Fruit fly (Drosophila melanogaster) whole organism, embryonic: ENCODE results near the gene CG31463.
A peak's percentile ranks its signal among the peaks of the same experiment; 100 is the strongest.

Experiments used
- Atf-2 ChIP-seq: fragments of 200-800 bp; sonication (Bioruptor generic); optimal IDR thresholded peaks from 2 replicates; lab custom pipeline; 2016; ENCODE audit warnings: missing biosample characterization, missing genetic modification characterization
- Atf3 ChIP-seq: fragments of 200-800 bp; sonication (Bioruptor generic); optimal IDR thresholded peaks from 3 replicates; lab custom pipeline; 2016; ENCODE audit warnings: missing biosample characterization, missing genetic modification characterization
- B-H2 ChIP-seq: fragments of 200-800 bp; sonication (Bioruptor generic); optimal IDR thresholded peaks from 2 replicates; lab custom pipeline; 2018; ENCODE audit warnings: missing biosample characterization, mild to moderate bottlenecking, missing genetic modification characterization
- BEAF-32 ChIP-seq: fragments of 200-800 bp; sonication (Bioruptor generic); optimal IDR thresholded peaks from 3 replicates; lab custom pipeline; 2017; ENCODE audit warnings: missing biosample characterization, missing genetic modification characterization, mild to moderate bottlenecking, moderate library complexity, missing genetic modification reagents
- CG10959 ChIP-seq: fragments of 200-800 bp; sonication (Bioruptor generic); IDR thresholded peaks from 2 replicates; pipeline ENCODE4 v1.3.6; 2022; ENCODE audit warnings: missing biosample characterization, missing genetic modification characterization
- CG10979 ChIP-seq: fragments of 200-800 bp; sonication (Bioruptor generic); optimal IDR thresholded peaks from 2 replicates; lab custom pipeline; 2018; ENCODE audit warnings: missing biosample characterization, mild to moderate bottlenecking, missing genetic modification characterization, moderate library complexity
- CG11695 ChIP-seq: fragments of 200-800 bp; sonication (Bioruptor generic); IDR thresholded peaks from 3 replicates; pipeline ENCODE4 v1.3.6; 2022; ENCODE audit warnings: missing biosample characterization, missing genetic modification characterization
- CG12659 ChIP-seq: fragments of 200-800 bp; sonication (Bioruptor generic); optimal IDR thresholded peaks from 3 replicates; lab custom pipeline; 2017; ENCODE audit warnings: mild to moderate bottlenecking, missing biosample characterization, missing genetic modification reagents, missing genetic modification characterization
- CG13894 ChIP-seq: fragments of 200-800 bp; sonication (Bioruptor generic); optimal IDR thresholded peaks from 3 replicates; lab custom pipeline; 2018; ENCODE audit warnings: missing biosample characterization, mild to moderate bottlenecking, missing genetic modification characterization, moderate library complexity
- CG15269 ChIP-seq: fragments of 200-800 bp; sonication (Bioruptor generic); optimal IDR thresholded peaks from 2 replicates; lab custom pipeline; 2018; ENCODE audit warnings: missing biosample characterization, mild to moderate bottlenecking, missing genetic modification characterization, moderate library complexity
- CG1647 ChIP-seq: fragments of 200-800 bp; sonication (Bioruptor generic); optimal IDR thresholded peaks from 3 replicates; lab custom pipeline; 2016; ENCODE audit warnings: missing biosample characterization, missing genetic modification characterization
- CG18011 ChIP-seq: fragments of 200-800 bp; sonication (Bioruptor generic); optimal IDR thresholded peaks from 2 replicates; lab custom pipeline; 2017; ENCODE audit warnings: missing biosample characterization, missing genetic modification characterization, mild to moderate bottlenecking, moderate library complexity, missing genotype
- CG18619 ChIP-seq: fragments of 200-800 bp; sonication (Bioruptor generic); optimal IDR thresholded peaks from 3 replicates; lab custom pipeline; 2017; ENCODE audit warnings: missing biosample characterization, mild to moderate bottlenecking, missing genetic modification characterization
- CG2202 ChIP-seq: fragments of 200-800 bp; sonication (Bioruptor generic); optimal IDR thresholded peaks from 2 replicates; lab custom pipeline; 2018; ENCODE audit warnings: missing biosample characterization, mild to moderate bottlenecking, missing genetic modification characterization
- CG30403 ChIP-seq: fragments of 200-800 bp; sonication (Bioruptor generic); optimal IDR thresholded peaks from 3 replicates; lab custom pipeline; 2016; ENCODE audit warnings: missing biosample characterization, missing genetic modification characterization
- CG4282 ChIP-seq: fragments of 200-800 bp; sonication (Bioruptor generic); optimal IDR thresholded peaks from 2 replicates; lab custom pipeline; 2016; ENCODE audit warnings: missing biosample characterization, missing genetic modification characterization
- CG43689 ChIP-seq: fragments of 200-800 bp; sonication (Bioruptor generic); IDR thresholded peaks from 2 replicates; pipeline ENCODE4 v1.3.6; 2022; ENCODE audit warnings: missing biosample characterization, missing genetic modification characterization
- CG4820 ChIP-seq: fragments of 200-800 bp; sonication (Bioruptor generic); optimal IDR thresholded peaks from 3 replicates; lab custom pipeline; 2016; ENCODE audit warnings: missing biosample characterization, missing genetic modification characterization
- CG6272 ChIP-seq: fragments of 200-800 bp; sonication (Bioruptor generic); IDR thresholded peaks from 2 replicates; pipeline ENCODE4 v1.3.6; 2022; ENCODE audit warnings: missing biosample characterization, missing genetic modification characterization
- CG6689 ChIP-seq: fragments of 200-800 bp; sonication (Bioruptor generic); IDR thresholded peaks from 2 replicates; pipeline ENCODE4 v1.3.6; 2022; ENCODE audit warnings: missing biosample characterization, missing genetic modification characterization
- CG9437 ChIP-seq: fragments of 200-800 bp; sonication (Bioruptor generic); optimal IDR thresholded peaks from 2 replicates; lab custom pipeline; 2018; ENCODE audit warnings: missing biosample characterization, mild to moderate bottlenecking, missing genetic modification characterization
- CG9932 ChIP-seq: fragments of 200-800 bp; sonication (Bioruptor generic); IDR thresholded peaks from 2 replicates; pipeline ENCODE4 v1.3.6; 2022; ENCODE audit warnings: missing biosample characterization, missing genetic modification characterization
- Deaf1 ChIP-seq: fragments of 200-800 bp; optimal IDR thresholded peaks from 3 replicates; lab custom pipeline; 2019; ENCODE audit warnings: missing biosample characterization, mild to moderate bottlenecking, missing genetic modification characterization, moderate library complexity
- Dref ChIP-seq: fragments of 200-800 bp; sonication (Bioruptor generic); IDR thresholded peaks from 2 replicates; pipeline ENCODE4 v1.3.6; 2022; ENCODE audit warnings: missing biosample characterization, missing genetic modification characterization
- E2f2 ChIP-seq: fragments of 200-800 bp; sonication (Bioruptor generic); IDR thresholded peaks from 2 replicates; pipeline ENCODE4 v1.3.6; 2022; ENCODE audit warnings: missing biosample characterization, missing genetic modification characterization
- H15 ChIP-seq: fragments of 200-800 bp; sonication (Bioruptor generic); IDR thresholded peaks from 3 replicates; pipeline ENCODE4 v1.3.6; 2022; ENCODE audit warnings: missing biosample characterization, missing genetic modification characterization
- HHEX ChIP-seq: fragments of 200-800 bp; sonication (Bioruptor generic); optimal IDR thresholded peaks from 3 replicates; lab custom pipeline; 2017; ENCODE audit warnings: missing biosample characterization, mild to moderate bottlenecking, missing genetic modification characterization, missing genetic modification reagents
- HLHmδ ChIP-seq: fragments of 200-800 bp; sonication (Bioruptor generic); optimal IDR thresholded peaks from 2 replicates; lab custom pipeline; 2018; ENCODE audit warnings: missing biosample characterization, mild to moderate bottlenecking, missing genetic modification characterization, moderate library complexity
- Poxn ChIP-seq: fragments of 200-800 bp; sonication (Bioruptor generic); IDR thresholded peaks from 2 replicates; pipeline ENCODE4 v1.3.6; 2022; ENCODE audit warnings: missing biosample characterization, missing genetic modification characterization
- ab ChIP-seq: fragments of 200-800 bp; sonication (Bioruptor generic); optimal IDR thresholded peaks from 2 replicates; lab custom pipeline; 2016; ENCODE audit warnings: missing biosample characterization, missing genetic modification characterization
- abd-A ChIP-seq: fragments of 200-800 bp; sonication (Bioruptor generic); optimal IDR thresholded peaks from 3 replicates; lab custom pipeline; 2019; ENCODE audit warnings: missing biosample characterization, mild to moderate bottlenecking, missing genetic modification characterization, moderate library complexity
- chm ChIP-seq: fragments of 200-800 bp; sonication (Bioruptor generic); IDR thresholded peaks from 2 replicates; pipeline ENCODE4 v1.3.6; 2022; ENCODE audit warnings: missing biosample characterization, missing genetic modification characterization
- dan ChIP-seq: fragments of 200-800 bp; sonication (Bioruptor generic); IDR thresholded peaks from 2 replicates; pipeline ENCODE4 v1.3.6; 2022; ENCODE audit warnings: missing biosample characterization, missing genetic modification characterization
- eyg ChIP-seq: fragments of 200-800 bp; sonication (Bioruptor generic); optimal IDR thresholded peaks from 3 replicates; lab custom pipeline; 2016; ENCODE audit warnings: missing biosample characterization, missing genetic modification characterization
- fd64A ChIP-seq: fragments of 200-800 bp; sonication (Bioruptor generic); optimal IDR thresholded peaks from 3 replicates; lab custom pipeline; 2018; ENCODE audit warnings: missing biosample characterization, mild to moderate bottlenecking, missing genetic modification characterization
- gro ChIP-seq: fragments of 200-800 bp; sonication (Bioruptor generic); optimal IDR thresholded peaks from 2 replicates; lab custom pipeline; 2016; ENCODE audit warnings: missing biosample characterization, missing genetic modification characterization
- hbn ChIP-seq: fragments of 200-800 bp; sonication (Bioruptor generic); IDR thresholded peaks from 2 replicates; pipeline ENCODE4 v1.3.6; 2022; ENCODE audit warnings: missing biosample characterization, missing genetic modification characterization; ENCODE audit not compliant: partially characterized antibody
- insv ChIP-seq, 2 experiments: fragments of 200-800 bp; sonication (Bioruptor generic); optimal IDR thresholded peaks; 3 replicates each; lab custom pipeline; 2016 to 2018; ENCODE audit warnings: missing biosample characterization in 2 of 2, missing genetic modification characterization in 2 of 2
- mirr ChIP-seq: fragments of 200-800 bp; sonication (Bioruptor generic); optimal IDR thresholded peaks from 3 replicates; lab custom pipeline; 2018; ENCODE audit warnings: missing biosample characterization, mild to moderate bottlenecking, missing genetic modification characterization
- nom ChIP-seq: fragments of 200-800 bp; sonication (Bioruptor generic); optimal IDR thresholded peaks from 2 replicates; lab custom pipeline; 2017; ENCODE audit warnings: missing biosample characterization, missing genetic modification characterization, mild to moderate bottlenecking, moderate library complexity, missing genetic modification reagents
- odd ChIP-seq: fragments of 200-800 bp; sonication (Bioruptor generic); optimal IDR thresholded peaks from 2 replicates; lab custom pipeline; 2017; ENCODE audit warnings: missing biosample characterization, mild to moderate bottlenecking, missing genetic modification characterization
- org-1 ChIP-seq: fragments of 200-800 bp; sonication (Bioruptor generic); optimal IDR thresholded peaks from 2 replicates; lab custom pipeline; 2017; ENCODE audit warnings: missing biosample characterization, missing genetic modification characterization
- pros ChIP-seq: fragments of 200-800 bp; sonication (Bioruptor generic); optimal IDR thresholded peaks from 3 replicates; lab custom pipeline; 2019; ENCODE audit warnings: missing biosample characterization, mild to moderate bottlenecking, missing genetic modification characterization, moderate library complexity
- pzg ChIP-seq: fragments of 200-800 bp; sonication (Bioruptor generic); optimal IDR thresholded peaks from 3 replicates; lab custom pipeline; 2018; ENCODE audit warnings: missing biosample characterization, mild to moderate bottlenecking, missing genetic modification characterization, moderate library complexity
- stc ChIP-seq: fragments of 200-800 bp; sonication (Bioruptor generic); IDR thresholded peaks from 2 replicates; pipeline ENCODE4 v1.3.6; 2022; ENCODE audit warnings: missing biosample characterization, missing genetic modification characterization
- tgo ChIP-seq: fragments of 200-800 bp; sonication (Bioruptor generic); IDR thresholded peaks from 3 replicates; pipeline ENCODE4 v1.3.6; 2022; ENCODE audit warnings: missing biosample characterization, missing genetic modification characterization
- trh ChIP-seq: fragments of 200-800 bp; sonication (Bioruptor generic); optimal IDR thresholded peaks from 2 replicates; lab custom pipeline; 2016; ENCODE audit warnings: missing biosample characterization, missing genetic modification characterization
- twi ChIP-seq: fragments of 200-800 bp; optimal IDR thresholded peaks from 2 replicates; lab custom pipeline; 2019; ENCODE audit warnings: missing biosample characterization, mild to moderate bottlenecking, missing genetic modification characterization, moderate library complexity
- wdn ChIP-seq: fragments of 200-800 bp; sonication (Bioruptor generic); IDR thresholded peaks from 2 replicates; pipeline ENCODE4 v1.3.6; 2022; ENCODE audit warnings: missing biosample characterization, missing genetic modification characterization
- z ChIP-seq: fragments of 200-800 bp; sonication (Bioruptor generic); IDR thresholded peaks from 3 replicates; pipeline ENCODE4 v1.3.6; 2022; ENCODE audit warnings: missing biosample characterization, missing genetic modification characterization
- zen2 ChIP-seq: fragments of 200-800 bp; sonication (Bioruptor generic); IDR thresholded peaks from 3 replicates; pipeline ENCODE4 v1.3.6; 2022; ENCODE audit warnings: missing biosample characterization, missing genetic modification characterization; ENCODE audit not compliant: partially characterized antibody

The CG31463 gene

dm6 chr3R:8243720-8244119 lies 48.4 kb upstream of the CG31463 start, which contains the start of the genes CG9636, CG18749 and CG33722 (continued):
- TF ChIP-seq CG11695 (GFP tag; lab: Robert Waterston, UW), result peak; percentile 64; the same call in 2 of the 3 replicates
- peak; percentile 65 for TF ChIP-seq CG18011 (GFP tag; lab: Kevin White, UChicago)
- TF ChIP-seq chm (GFP tag; lab: Robert Waterston, UW), result no peak; the same call in 1 of the 2 replicates
- no peak for TF ChIP-seq wdn (GFP tag; lab: Robert Waterston, UW)
- no peak for TF ChIP-seq ab (GFP tag; lab: Kevin White, UChicago)
- peak; percentile 86 for TF ChIP-seq CG12659 (GFP tag; lab: Kevin White, UChicago)
- peak; percentile 47 for TF ChIP-seq CG4820 (GFP tag; lab: Kevin White, UChicago)
- peak; percentile 46 for TF ChIP-seq CG18619 (GFP tag; lab: Kevin White, UChicago)
- TF ChIP-seq odd, result peak; percentile 17
- peak; percentile 81 for TF ChIP-seq CG13894 (tag; lab: Kevin White, UChicago)
- TF ChIP-seq dan (GFP tag; lab: Robert Waterston, UW), result no peak
- TF ChIP-seq Dref (GFP tag; lab: Robert Waterston, UW), result peak; percentile 78
- TF ChIP-seq Atf3, result no peak
- no peak for TF ChIP-seq eyg
- TF ChIP-seq CG6272 (GFP tag; lab: Robert Waterston, UW), result peak; percentile 66
- peak; percentile 37 for TF ChIP-seq Deaf1
- TF ChIP-seq CG2202 (tag; lab: Kevin White, UChicago), result peak; percentile 47
- TF ChIP-seq trh (GFP tag; lab: Kevin White, UChicago), result no peak
- peak; percentile 86 for TF ChIP-seq CG30403 (GFP tag; lab: Kevin White, UChicago)
- TF ChIP-seq CG4282 (GFP tag; lab: Kevin White, UChicago), result no peak
- peak; percentile 77 for TF ChIP-seq CG9932 (GFP tag; lab: Robert Waterston, UW)
- no peak for TF ChIP-seq fd64A (GFP tag; lab: Kevin White, UChicago)
- TF ChIP-seq CG9437 (GFP tag; lab: Kevin White, UChicago), result peak; percentile 76
- peak; percentile 44 for TF ChIP-seq HHEX (GFP tag; lab: Kevin White, UChicago)
- TF ChIP-seq CG15269 (tag; lab: Kevin White, UChicago), result peak; percentile 61
- peak; percentile 64 for TF ChIP-seq E2f2 (GFP tag; lab: Robert Waterston, UW)
- TF ChIP-seq CG10959 (GFP tag; lab: Robert Waterston, UW), result peak; percentile 50; the same call in 1 of the 2 replicates
- no peak for TF ChIP-seq Poxn (GFP tag; lab: Robert Waterston, UW)
- no peak for TF ChIP-seq HLHmδ
- no peak for TF ChIP-seq CG1647 (GFP tag; lab: Kevin White, UChicago)
- no peak for TF ChIP-seq abd-A (tag; lab: Kevin White, UChicago)
- peak in 1 of 2 experiments; percentile 16 for TF ChIP-seq insv (GFP tag; optimal IDR thresholded peaks at IDR 0.05; lab: Kevin White, UChicago)
- TF ChIP-seq Atf-2, result no peak
- peak; percentile 61 for TF ChIP-seq pzg
- TF ChIP-seq nom, result peak; percentile 33
- peak; percentile 70 for TF ChIP-seq CG6689
- TF ChIP-seq CG43689 (GFP tag; lab: Robert Waterston, UW), result no peak
- TF ChIP-seq tgo, result peak; percentile 68
- TF ChIP-seq pros (GFP tag; lab: Kevin White, UChicago), result peak; percentile 16
- peak; percentile 66 for TF ChIP-seq CG10979 (tag; lab: Kevin White, UChicago)
- TF ChIP-seq org-1 (GFP tag; lab: Kevin White, UChicago), result no peak
- peak; percentile 38 for TF ChIP-seq mirr
- TF ChIP-seq hbn (GFP tag; lab: Robert Waterston, UW), result peak; percentile 97
- TF ChIP-seq twi, result peak; percentile 56
- TF ChIP-seq stc (GFP tag; lab: Robert Waterston, UW), result 0 out of 2 replicates have a peak, but pooled peaks have one; percentile 46
- peak; percentile 73; the same call in 2 of the 3 replicates for TF ChIP-seq H15
- no peak for TF ChIP-seq gro (GFP tag; lab: Kevin White, UChicago)
- TF ChIP-seq BEAF-32, result peak; percentile 94
- TF ChIP-seq z (GFP tag; lab: Robert Waterston, UW), result no peak
- TF ChIP-seq zen2 (GFP tag; lab: Robert Waterston, UW), result peak; percentile 92
- peak; percentile 71 for TF ChIP-seq B-H2 (GFP tag; lab: Kevin White, UChicago)
